Worm (Caenorhabditis elegans) whole organism, L3 larva: Measurements from ENCODE around the gene irld-24.

Source experiments
- R02D3.7 ChIP-seq: fragments of 150-350 bp; optimal IDR thresholded peaks from 2 replicates; lab custom pipeline; 2014; ENCODE audit warnings: missing biosample characterization, missing genetic modification characterization
- ZK546.5 ChIP-seq: sonication (generic microtip); optimal IDR thresholded peaks from 2 replicates; lab custom pipeline; 2017; ENCODE audit warnings: missing biosample characterization, missing genetic modification characterization
- aly-2 ChIP-seq: fragments of 150-350 bp; optimal IDR thresholded peaks from 2 replicates; lab custom pipeline; 2014; ENCODE audit warnings: missing biosample characterization, missing genetic modification characterization
- ama-1 ChIP-seq: fragments of 150-350 bp; optimal IDR thresholded peaks from 2 replicates; lab custom pipeline; 2018
- ceh-16 ChIP-seq: sonication (generic microtip); optimal IDR thresholded peaks from 2 replicates; lab custom pipeline; 2017; ENCODE audit warnings: missing biosample characterization, missing genetic modification characterization
- ceh-28 ChIP-seq: fragments of 150-350 bp; optimal IDR thresholded peaks from 2 replicates; lab custom pipeline; 2014; ENCODE audit warnings: missing biosample characterization, missing genetic modification reagents, missing genetic modification characterization
- ceh-82 ChIP-seq: fragments of 150-350 bp; optimal IDR thresholded peaks from 2 replicates; lab custom pipeline; 2014; ENCODE audit warnings: missing biosample characterization, missing genetic modification characterization
- ceh-9 ChIP-seq: sonication (generic microtip); optimal IDR thresholded peaks from 2 replicates; lab custom pipeline; 2018; ENCODE audit warnings: missing biosample characterization, missing genetic modification characterization
- daf-12 ChIP-seq: fragments of 150-350 bp; optimal IDR thresholded peaks from 2 replicates; lab custom pipeline; 2014; ENCODE audit warnings: missing biosample characterization, missing genetic modification reagents, missing genetic modification characterization
- egl-27 ChIP-seq: sonication (generic microtip); optimal IDR thresholded peaks from 4 replicates; lab custom pipeline; 2017; ENCODE audit warnings: missing biosample characterization, missing genetic modification reagents, missing genetic modification characterization
- egl-5 ChIP-seq: fragments of 150-350 bp; optimal IDR thresholded peaks from 2 replicates; lab custom pipeline; 2017; ENCODE audit warnings: missing biosample characterization, missing genetic modification reagents, missing genetic modification characterization, inconsistent platforms
- elt-1 ChIP-seq: fragments of 150-350 bp; optimal IDR thresholded peaks from 2 replicates; lab custom pipeline; 2014; ENCODE audit warnings: missing biosample characterization, missing genetic modification characterization
- elt-2 ChIP-seq: sonication (generic microtip); optimal IDR thresholded peaks from 2 replicates; lab custom pipeline; 2016; ENCODE audit warnings: missing genetic modification reagents, mild to moderate bottlenecking, missing genetic modification characterization, missing compliant biosample characterization
- elt-3 ChIP-seq, 3 experiments: fragments of 150-350 bp in 1 of 3; sonication (generic microtip) in 2 of 3; optimal IDR thresholded peaks; 2 replicates in 2 of 3; 4 replicates in 1 of 3; lab custom pipeline; 2014 to 2017; ENCODE audit warnings: missing biosample characterization in 3 of 3, missing genetic modification characterization in 3 of 3
- eor-1 ChIP-seq, 2 experiments: fragments of 150-350 bp; optimal IDR thresholded peaks; 2 replicates each; lab custom pipeline; 2014 to 2018; ENCODE audit warnings: missing biosample characterization in 2 of 2, missing genetic modification characterization in 2 of 2
- fkh-10 ChIP-seq: sonication (generic microtip); optimal IDR thresholded peaks from 2 replicates; lab custom pipeline; 2017; ENCODE audit warnings: missing biosample characterization, missing genetic modification reagents, missing genetic modification characterization
- fkh-2 ChIP-seq: fragments of 150-350 bp; optimal IDR thresholded peaks from 2 replicates; lab custom pipeline; 2014; ENCODE audit warnings: missing biosample characterization, missing genetic modification reagents, missing genetic modification characterization
- fos-1 ChIP-seq: fragments of 150-350 bp; optimal IDR thresholded peaks from 2 replicates; lab custom pipeline; 2014; ENCODE audit warnings: missing biosample characterization, missing genetic modification characterization
- hmg-11 ChIP-seq: sonication (generic microtip); optimal IDR thresholded peaks from 2 replicates; lab custom pipeline; 2016; ENCODE audit warnings: missing genetic modification characterization, missing compliant biosample characterization
- jun-1 ChIP-seq: fragments of 150-350 bp; optimal IDR thresholded peaks from 2 replicates; lab custom pipeline; 2014; ENCODE audit warnings: missing biosample characterization, missing genetic modification reagents, missing genetic modification characterization
- lin-15B ChIP-seq: fragments of 150-350 bp; optimal IDR thresholded peaks from 2 replicates; lab custom pipeline; 2014; ENCODE audit warnings: missing biosample characterization, missing genetic modification characterization
- lin-39 ChIP-seq: fragments of 150-350 bp; optimal IDR thresholded peaks from 2 replicates; lab custom pipeline; 2018; ENCODE audit warnings: missing biosample characterization, missing genetic modification reagents, missing genetic modification characterization
- lsy-12 ChIP-seq: sonication (generic microtip); optimal IDR thresholded peaks from 2 replicates; lab custom pipeline; 2016; ENCODE audit warnings: mild to moderate bottlenecking, missing genetic modification characterization, missing compliant biosample characterization
- mdl-1 ChIP-seq: fragments of 150-350 bp; optimal IDR thresholded peaks from 2 replicates; lab custom pipeline; 2014; ENCODE audit warnings: missing biosample characterization, missing genetic modification characterization
- mml-1 ChIP-seq: fragments of 150-350 bp; sonication (generic microtip); optimal IDR thresholded peaks from 3 replicates; lab custom pipeline; 2014; ENCODE audit warnings: missing biosample characterization, missing genetic modification characterization
- nfya-1 ChIP-seq: sonication (generic microtip); optimal IDR thresholded peaks from 2 replicates; lab custom pipeline; 2017; ENCODE audit warnings: missing genetic modification characterization, mild to moderate bottlenecking, missing compliant biosample characterization, antibody characterized with exemption, moderate library complexity; ENCODE audit not compliant: insufficient read depth
- nhr-11 ChIP-seq: fragments of 150-350 bp; optimal IDR thresholded peaks from 2 replicates; lab custom pipeline; 2014; ENCODE audit warnings: missing biosample characterization, missing genetic modification characterization
- nhr-12 ChIP-seq: fragments of 150-350 bp; optimal IDR thresholded peaks from 2 replicates; lab custom pipeline; 2014; ENCODE audit warnings: missing biosample characterization, missing genetic modification characterization
- nhr-23 ChIP-seq: fragments of 150-350 bp; optimal IDR thresholded peaks from 2 replicates; lab custom pipeline; 2014; ENCODE audit warnings: missing biosample characterization, missing genetic modification reagents, missing genetic modification characterization
- nhr-237 ChIP-seq: fragments of 150-350 bp; optimal IDR thresholded peaks from 2 replicates; lab custom pipeline; 2014; ENCODE audit warnings: missing biosample characterization, missing genetic modification characterization
- nhr-25 ChIP-seq: sonication (generic microtip); optimal IDR thresholded peaks from 2 replicates; lab custom pipeline; 2017; ENCODE audit warnings: missing biosample characterization, missing genetic modification characterization
- nhr-28 ChIP-seq: fragments of 150-350 bp; optimal IDR thresholded peaks from 2 replicates; lab custom pipeline; 2014; ENCODE audit warnings: missing biosample characterization, missing genetic modification characterization
- nhr-43 ChIP-seq: sonication (generic microtip); optimal IDR thresholded peaks from 2 replicates; lab custom pipeline; 2016; ENCODE audit warnings: mild to moderate bottlenecking, missing genetic modification characterization, missing compliant biosample characterization; ENCODE audit not compliant: poor library complexity, severe bottlenecking
- nhr-67 ChIP-seq: fragments of 150-350 bp; optimal IDR thresholded peaks from 2 replicates; lab custom pipeline; 2014; ENCODE audit warnings: missing biosample characterization, missing genetic modification characterization
- nhr-76 ChIP-seq: fragments of 150-350 bp; sonication (generic microtip); optimal IDR thresholded peaks from 5 replicates; lab custom pipeline; 2014; ENCODE audit warnings: missing biosample characterization, missing genetic modification characterization
- nhr-77 ChIP-seq: fragments of 150-350 bp; optimal IDR thresholded peaks from 2 replicates; lab custom pipeline; 2014; ENCODE audit warnings: missing biosample characterization, missing genetic modification characterization
- pha-4 ChIP-seq: fragments of 150-350 bp; optimal IDR thresholded peaks from 2 replicates; lab custom pipeline; 2014; ENCODE audit warnings: missing biosample characterization, missing genetic modification reagents, missing genetic modification characterization
- pqm-1 ChIP-seq: fragments of 150-350 bp; optimal IDR thresholded peaks from 2 replicates; lab custom pipeline; 2017; ENCODE audit warnings: missing biosample characterization, missing genetic modification characterization, inconsistent platforms
- sea-2 ChIP-seq: fragments of 150-350 bp; sonication (generic microtip); optimal IDR thresholded peaks from 4 replicates; lab custom pipeline; 2014; ENCODE audit warnings: missing biosample characterization, missing genetic modification reagents, missing genetic modification characterization
- skn-1 ChIP-seq: fragments of 150-350 bp; optimal IDR thresholded peaks from 2 replicates; lab custom pipeline; 2014; ENCODE audit warnings: missing biosample characterization, missing genetic modification characterization
- snpc-4 ChIP-seq: fragments of 150-350 bp; optimal IDR thresholded peaks from 2 replicates; lab custom pipeline; 2014; ENCODE audit warnings: missing biosample characterization, missing genetic modification characterization
- tbx-2 ChIP-seq: sonication (generic microtip); optimal IDR thresholded peaks from 2 replicates; lab custom pipeline; 2016; ENCODE audit warnings: mild to moderate bottlenecking, missing genetic modification characterization, missing compliant biosample characterization
- unc-39 ChIP-seq: sonication (generic microtip); optimal IDR thresholded peaks from 4 replicates; lab custom pipeline; 2017; ENCODE audit warnings: missing biosample characterization, missing genetic modification characterization
- unc-62 ChIP-seq: fragments of 150-350 bp; sonication (generic microtip); optimal IDR thresholded peaks from 4 replicates; lab custom pipeline; 2014; ENCODE audit warnings: missing biosample characterization, missing genetic modification reagents, missing genetic modification characterization
- zag-1 ChIP-seq: fragments of 150-350 bp; optimal IDR thresholded peaks from 2 replicates; lab custom pipeline; 2014; ENCODE audit warnings: missing biosample characterization, missing genetic modification characterization
- ztf-11 ChIP-seq: fragments of 150-350 bp; optimal IDR thresholded peaks from 2 replicates; lab custom pipeline; 2014; ENCODE audit warnings: missing biosample characterization, missing genetic modification characterization
- ztf-4 ChIP-seq: fragments of 150-350 bp; optimal IDR thresholded peaks from 2 replicates; lab custom pipeline; 2014; ENCODE audit warnings: missing biosample characterization, missing genetic modification characterization

Gene irld-24

DNA sequence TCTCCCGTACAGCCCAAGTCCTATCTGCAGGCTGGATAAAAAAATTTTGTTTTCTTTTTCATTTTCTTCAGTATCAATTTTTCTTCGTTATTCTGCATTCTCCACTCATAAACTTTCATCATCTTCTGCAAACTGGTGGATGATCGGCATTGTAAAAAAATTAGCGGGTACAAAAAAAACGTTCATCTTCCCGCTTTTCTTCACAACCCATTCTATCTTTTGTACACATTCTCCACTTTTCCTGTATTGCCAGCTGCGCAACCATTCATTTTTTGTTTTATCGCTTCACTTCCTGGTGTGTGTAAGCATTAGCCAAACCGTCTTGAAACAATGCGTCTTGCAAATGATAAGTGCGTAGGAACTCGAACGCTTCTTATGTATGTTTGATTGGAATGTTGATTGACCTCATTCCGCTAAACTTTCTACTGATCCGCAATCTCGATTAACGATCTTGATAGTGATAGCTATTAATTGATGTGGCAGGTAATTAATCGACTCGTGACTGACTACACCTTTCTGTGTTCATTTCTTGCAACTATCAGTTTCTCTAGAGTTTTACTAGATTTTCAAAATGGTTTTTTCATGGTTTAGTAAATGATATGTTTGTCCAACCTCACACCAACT lies 11.8 kb upstream of the irld-24 start (continued):
- TF ChIP-seq nfya-1 (tag; lab: Kevin White, UChicago) (no peak), ama-1 (no peak), nhr-25 (tag; lab: Kevin White, UChicago) (peak; percentile 75), zag-1 (tag; lab: Kevin White, UChicago) (no peak), elt-2 (tag; lab: Kevin White, UChicago) (peak; percentile 57), egl-27 (tag; lab: Kevin White, UChicago) (no peak), nhr-12 (tag; lab: Kevin White, UChicago) (no peak), R02D3.7 (no peak), sea-2 (GFP tag; lab: Kevin White, UChicago) (no peak), nhr-237 (tag; lab: Kevin White, UChicago) (no peak), ceh-28 (tag; lab: Kevin White, UChicago) (no peak), skn-1 (no peak), ztf-4 (no peak), unc-39 (tag; lab: Kevin White, UChicago) (no peak), nhr-28 (tag; lab: Kevin White, UChicago) (no peak), nhr-43 (peak; percentile 74), ZK546.5 (tag; lab: Kevin White, UChicago) (no peak), elt-1 (tag; lab: Kevin White, UChicago) (peak; percentile 90), jun-1 (peak; percentile 44)

DNA sequence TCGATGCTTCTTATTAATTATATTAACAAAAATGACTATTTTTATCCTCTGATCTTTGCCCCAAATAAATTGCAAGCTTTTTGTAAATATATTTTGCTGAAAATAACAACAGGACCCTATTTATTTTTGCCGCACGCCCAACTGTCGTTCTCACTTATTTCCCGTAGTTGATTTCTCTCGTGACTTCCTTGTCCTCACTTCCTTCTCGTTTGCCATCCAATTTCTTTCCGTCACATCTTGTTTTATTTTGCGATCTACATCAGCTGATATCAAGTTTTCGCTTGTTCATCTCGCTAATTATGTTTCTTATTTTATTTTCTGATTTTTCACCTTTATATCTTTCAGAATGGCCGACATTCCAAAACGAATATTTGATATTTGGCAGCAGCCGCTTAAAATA lies 11.1 kb upstream of the irld-24 start, which contains the start of gene F48F7.5:
Gene F48F7.5, plus strand, starts transcription at position 340 of the 400 bp plus-strand sequence.
- TF ChIP-seq aly-2 (tag; lab: Kevin White, UChicago) (no peak), ztf-11 (tag; lab: Kevin White, UChicago) (no peak), nfya-1 (tag; lab: Kevin White, UChicago) (peak; percentile 41), fkh-10 (GFP tag; lab: Kevin White, UChicago) (no peak), unc-62 (GFP tag; lab: Kevin White, UChicago) (peak; percentile 0), nhr-77 (tag; lab: Kevin White, UChicago) (no peak), nhr-43 (peak; percentile 70), unc-39 (tag; lab: Kevin White, UChicago) (no peak), zag-1 (tag; lab: Kevin White, UChicago) (no peak), ceh-82 (no peak), eor-1 (tag; optimal IDR thresholded peaks at IDR 0.05; lab: Kevin White, UChicago) (no peak), snpc-4 (tag; lab: Kevin White, UChicago) (peak; percentile 38), fos-1 (no peak), elt-1 (tag; lab: Kevin White, UChicago) (peak; percentile 73), lin-39 (tag; lab: Kevin White, UChicago) (peak; percentile 41), ceh-9 (tag; lab: Kevin White, UChicago) (no peak), nhr-28 (tag; lab: Kevin White, UChicago) (no peak), ceh-28 (tag; lab: Kevin White, UChicago) (no peak), jun-1 (no peak), R02D3.7 (no peak), pha-4 (tag; lab: Kevin White, UChicago) (no peak), hmg-11 (no peak), nhr-67 (no peak), nhr-76 (no peak), fkh-2 (tag; lab: Kevin White, UChicago) (no peak), nhr-25 (tag; lab: Kevin White, UChicago) (peak; percentile 50), egl-5 (tag; lab: Kevin White, UChicago) (peak; percentile 52), elt-3 (tag; optimal IDR thresholded peaks at IDR 0.05; lab: Kevin White, UChicago) (no peak), ztf-4 (no peak), mml-1 (tag; lab: Kevin White, UChicago) (no peak), elt-2 (tag; lab: Kevin White, UChicago) (no peak), ceh-16 (tag; lab: Kevin White, UChicago) (no peak), egl-27 (tag; lab: Kevin White, UChicago) (peak; percentile 4), mdl-1 (tag; lab: Kevin White, UChicago) (no peak), sea-2 (GFP tag; lab: Kevin White, UChicago) (no peak), lsy-12 (tag; lab: Kevin White, UChicago) (no peak), pqm-1 (tag; lab: Kevin White, UChicago) (no peak), nhr-12 (tag; lab: Kevin White, UChicago) (no peak), ZK546.5 (tag; lab: Kevin White, UChicago) (no peak), nhr-11 (tag; lab: Kevin White, UChicago) (no peak), nhr-23 (tag; lab: Kevin White, UChicago) (peak; percentile 74), ama-1 (peak; percentile 22), tbx-2 (tag; lab: Kevin White, UChicago) (peak; percentile 29), daf-12 (tag; lab: Kevin White, UChicago) (no peak), nhr-237 (tag; lab: Kevin White, UChicago) (no peak), lin-15B (tag; lab: Kevin White, UChicago) (no peak), skn-1 (no peak)
